Fruit fly (Drosophila melanogaster) whole organism, embryonic: ENCODE results near the gene CG14400.

Experiments used
- Atf3 ChIP-seq: fragments of 200-800 bp; sonication (Bioruptor generic); optimal IDR thresholded peaks from 3 replicates; lab custom pipeline; 2016; ENCODE audit warnings: missing biosample characterization, missing genetic modification characterization
- Atf6 ChIP-seq: fragments of 200-800 bp; sonication (Bioruptor generic); IDR thresholded peaks from 2 replicates; pipeline ENCODE4 v1.3.6; 2022; ENCODE audit warnings: missing biosample characterization, missing genetic modification characterization
- Awh ChIP-seq: fragments of 200-800 bp; sonication (Bioruptor generic); IDR thresholded peaks from 2 replicates; pipeline ENCODE4, ENCODE4 v1.3.6; 2022; ENCODE audit warnings: missing biosample characterization, missing genetic modification characterization
- B-H1 ChIP-seq: fragments of 200-800 bp; sonication (Bioruptor generic); IDR thresholded peaks from 3 replicates; pipeline ENCODE4 v1.3.6; 2022; ENCODE audit warnings: missing biosample characterization, missing genetic modification characterization
- B-H2 ChIP-seq: fragments of 200-800 bp; sonication (Bioruptor generic); optimal IDR thresholded peaks from 2 replicates; lab custom pipeline; 2018; ENCODE audit warnings: missing biosample characterization, mild to moderate bottlenecking, missing genetic modification characterization
- Bteb2 ChIP-seq: fragments of 200-800 bp; sonication (Bioruptor generic); optimal IDR thresholded peaks from 2 replicates; lab custom pipeline; 2016; ENCODE audit warnings: missing biosample characterization, missing genetic modification characterization
- CG10274 ChIP-seq: fragments of 200-800 bp; sonication (Bioruptor generic); optimal IDR thresholded peaks from 3 replicates; lab custom pipeline; 2017; ENCODE audit warnings: missing biosample characterization, mild to moderate bottlenecking, missing genetic modification characterization
- CG10543 ChIP-seq: fragments of 200-800 bp; sonication (Bioruptor generic); optimal IDR thresholded peaks from 3 replicates; lab custom pipeline; 2017; ENCODE audit warnings: missing biosample characterization, mild to moderate bottlenecking, missing genetic modification characterization, moderate library complexity
- CG10959 ChIP-seq: fragments of 200-800 bp; sonication (Bioruptor generic); IDR thresholded peaks from 2 replicates; pipeline ENCODE4 v1.3.6; 2022; ENCODE audit warnings: missing biosample characterization, missing genetic modification characterization
- CG12104 ChIP-seq: fragments of 200-800 bp; sonication (Bioruptor generic); optimal IDR thresholded peaks from 3 replicates; lab custom pipeline; 2016; ENCODE audit warnings: missing biosample characterization, missing genetic modification characterization
- CG13123 ChIP-seq: fragments of 200-800 bp; sonication (Bioruptor generic); optimal IDR thresholded peaks from 2 replicates; lab custom pipeline; 2016; ENCODE audit warnings: missing biosample characterization, missing genetic modification characterization
- CG17359 ChIP-seq: fragments of 200-800 bp; sonication (Bioruptor generic); optimal IDR thresholded peaks from 3 replicates; lab custom pipeline; 2018; ENCODE audit warnings: missing biosample characterization, mild to moderate bottlenecking, missing genetic modification characterization, moderate library complexity
- CG18764 ChIP-seq: fragments of 200-800 bp; sonication (Bioruptor generic); optimal IDR thresholded peaks from 3 replicates; lab custom pipeline; 2016; ENCODE audit warnings: missing biosample characterization, missing genetic modification characterization
- CG2129 ChIP-seq: fragments of 200-800 bp; sonication (Bioruptor generic); IDR thresholded peaks from 2 replicates; pipeline ENCODE4 v1.3.6; 2022; ENCODE audit warnings: missing biosample characterization, missing genetic modification characterization; ENCODE audit not compliant: partially characterized antibody
- CG2678 ChIP-seq: fragments of 200-800 bp; sonication (Bioruptor generic); optimal IDR thresholded peaks from 3 replicates; lab custom pipeline; 2019; ENCODE audit warnings: missing biosample characterization, mild to moderate bottlenecking, missing genetic modification characterization, moderate library complexity
- CG30020 ChIP-seq: fragments of 200-800 bp; optimal IDR thresholded peaks from 2 replicates; lab custom pipeline; 2019; ENCODE audit warnings: missing biosample characterization, mild to moderate bottlenecking, missing genetic modification characterization, moderate library complexity
- CG3065 ChIP-seq: fragments of 200-800 bp; sonication (Bioruptor generic); optimal IDR thresholded peaks from 2 replicates; lab custom pipeline; 2016; ENCODE audit warnings: missing biosample characterization, missing genetic modification characterization
- CG31224 ChIP-seq: fragments of 200-800 bp; sonication (Bioruptor generic); IDR thresholded peaks from 2 replicates; pipeline ENCODE4 v1.3.6; 2022; ENCODE audit warnings: missing biosample characterization, missing genetic modification characterization
- CG42726 ChIP-seq: fragments of 200-800 bp; sonication (Bioruptor generic); IDR thresholded peaks from 2 replicates; pipeline ENCODE4 v1.3.6; 2022; ENCODE audit warnings: missing biosample characterization, missing genetic modification characterization; ENCODE audit not compliant: partially characterized antibody
- CG4854 ChIP-seq: fragments of 200-800 bp; sonication (Bioruptor generic); optimal IDR thresholded peaks from 2 replicates; lab custom pipeline; 2016; ENCODE audit warnings: missing biosample characterization, missing genetic modification characterization, inconsistent platforms
- CG6683 ChIP-seq: fragments of 200-800 bp; sonication (Bioruptor generic); optimal IDR thresholded peaks from 2 replicates; lab custom pipeline; 2017; ENCODE audit warnings: missing biosample characterization, mild to moderate bottlenecking, missing genetic modification characterization, missing genetic modification reagents
- CG6813 ChIP-seq: fragments of 200-800 bp; sonication (Bioruptor generic); optimal IDR thresholded peaks from 2 replicates; lab custom pipeline; 2017; ENCODE audit warnings: missing biosample characterization, missing genetic modification characterization, mild to moderate bottlenecking, moderate library complexity, missing genetic modification reagents
- CG7928 ChIP-seq: fragments of 200-800 bp; sonication (Bioruptor generic); optimal IDR thresholded peaks from 2 replicates; lab custom pipeline; 2017; ENCODE audit warnings: missing biosample characterization, mild to moderate bottlenecking, missing genetic modification characterization
- CG9609 ChIP-seq: fragments of 200-800 bp; sonication (Bioruptor generic); optimal IDR thresholded peaks from 3 replicates; lab custom pipeline; 2016; ENCODE audit warnings: missing biosample characterization, missing genetic modification characterization
- CG9817 ChIP-seq: fragments of 200-800 bp; sonication (Bioruptor generic); optimal IDR thresholded peaks from 2 replicates; lab custom pipeline; 2018; ENCODE audit warnings: missing biosample characterization, mild to moderate bottlenecking, missing genetic modification characterization, moderate library complexity
- CHES-1-like ChIP-seq: fragments of 200-800 bp; sonication (Bioruptor generic); optimal IDR thresholded peaks from 2 replicates; lab custom pipeline; 2016; ENCODE audit warnings: missing biosample characterization, missing genetic modification characterization
- Dip2 ChIP-seq: fragments of 200-800 bp; sonication (Bioruptor generic); IDR thresholded peaks from 2 replicates; pipeline ENCODE4 v1.3.6; 2022; ENCODE audit warnings: missing biosample characterization, missing genetic modification characterization
- H2.0 ChIP-seq: fragments of 200-800 bp; sonication (Bioruptor generic); IDR thresholded peaks from 2 replicates; pipeline ENCODE4 v1.3.6; 2022; ENCODE audit warnings: missing biosample characterization, missing genetic modification characterization
- Hand ChIP-seq: fragments of 200-800 bp; sonication (Bioruptor generic); optimal IDR thresholded peaks from 2 replicates; lab custom pipeline; 2017; ENCODE audit warnings: mild to moderate bottlenecking, missing biosample characterization, missing genetic modification reagents, missing genetic modification characterization
- Hey ChIP-seq: fragments of 200-800 bp; sonication (Bioruptor generic); optimal IDR thresholded peaks from 3 replicates; lab custom pipeline; 2018; ENCODE audit warnings: missing biosample characterization, mild to moderate bottlenecking, missing genetic modification characterization
- MTF-1 ChIP-seq: fragments of 200-800 bp; sonication (Bioruptor generic); optimal IDR thresholded peaks from 2 replicates; lab custom pipeline; 2018; ENCODE audit warnings: missing biosample characterization, mild to moderate bottlenecking, missing genetic modification characterization, borderline replicate concordance
- NC2α ChIP-seq: fragments of 200-800 bp; sonication (Bioruptor generic); optimal IDR thresholded peaks from 2 replicates; lab custom pipeline; 2016; ENCODE audit warnings: missing biosample characterization, missing genetic modification characterization
- Rfx ChIP-seq: fragments of 200-800 bp; sonication (Bioruptor generic); IDR thresholded peaks from 2 replicates; pipeline ENCODE4 v1.3.6; 2022; ENCODE audit warnings: missing biosample characterization, missing genetic modification characterization
- Tbp ChIP-seq: fragments of >200 bp; optimal IDR thresholded peaks from 2 replicates; lab custom pipeline; 2018; ENCODE audit warnings: missing biosample characterization, missing genetic modification characterization
- Trl ChIP-seq, 3 experiments: fragments of >200 bp in 2 of 3; fragments of 200-800 bp in 1 of 3; sonication (Bioruptor generic) in 1 of 3; optimal IDR thresholded peaks; 2 replicates in 1 of 3; 3 replicates in 2 of 3; lab custom pipeline; 2016 to 2017; ENCODE audit warnings: missing biosample characterization in 1 of 3, missing genetic modification characterization in 1 of 3
- crol ChIP-seq: fragments of 200-800 bp; sonication (Bioruptor generic); IDR thresholded peaks from 2 replicates; pipeline ENCODE4 v1.3.6; 2022; ENCODE audit warnings: missing biosample characterization, missing genetic modification characterization
- emc ChIP-seq: fragments of 200-800 bp; sonication (Bioruptor generic); optimal IDR thresholded peaks from 2 replicates; lab custom pipeline; 2016; ENCODE audit warnings: missing biosample characterization, missing genetic modification characterization
- ewg ChIP-seq: fragments of 200-800 bp; sonication (Bioruptor generic); optimal IDR thresholded peaks from 3 replicates; lab custom pipeline; 2017; ENCODE audit warnings: mild to moderate bottlenecking, missing biosample characterization, missing genetic modification reagents, missing genetic modification characterization
- hb ChIP-seq: fragments of 200-800 bp; sonication (Bioruptor generic); IDR thresholded peaks from 3 replicates; pipeline ENCODE4 v1.3.6; 2022; ENCODE audit warnings: missing biosample characterization, missing genetic modification characterization; ENCODE audit not compliant: partially characterized antibody
- hth ChIP-seq: fragments of >200 bp; optimal IDR thresholded peaks from 2 replicates; lab custom pipeline; 2017; ENCODE audit warnings: inconsistent platforms
- inv ChIP-seq: fragments of 200-800 bp; sonication (Bioruptor generic); IDR thresholded peaks from 2 replicates; pipeline ENCODE4 v1.3.6; 2022; ENCODE audit warnings: missing biosample characterization, missing genetic modification characterization; ENCODE audit not compliant: partially characterized antibody
- mam ChIP-seq: fragments of 200-800 bp; sonication (Bioruptor generic); optimal IDR thresholded peaks from 3 replicates; lab custom pipeline; 2016; ENCODE audit warnings: missing biosample characterization, missing genetic modification characterization
- pita ChIP-seq: fragments of 200-800 bp; sonication (Bioruptor generic); optimal IDR thresholded peaks from 2 replicates; lab custom pipeline; 2017; ENCODE audit warnings: missing biosample characterization, mild to moderate bottlenecking, missing genetic modification characterization
- psq ChIP-seq: fragments of 200-800 bp; sonication (Bioruptor generic); optimal IDR thresholded peaks from 2 replicates; lab custom pipeline; 2017; ENCODE audit warnings: missing biosample characterization, missing genetic modification characterization
- pzg ChIP-seq: fragments of 200-800 bp; sonication (Bioruptor generic); optimal IDR thresholded peaks from 3 replicates; lab custom pipeline; 2018; ENCODE audit warnings: missing biosample characterization, mild to moderate bottlenecking, missing genetic modification characterization, moderate library complexity
- run ChIP-seq: fragments of 200-800 bp; sonication (Bioruptor generic); optimal IDR thresholded peaks from 3 replicates; lab custom pipeline; 2018; ENCODE audit warnings: missing biosample characterization, mild to moderate bottlenecking, missing genetic modification characterization
- slou ChIP-seq: fragments of 200-800 bp; sonication (Bioruptor generic); optimal IDR thresholded peaks from 3 replicates; lab custom pipeline; 2016; ENCODE audit warnings: missing biosample characterization, missing genetic modification characterization
- sna ChIP-seq: fragments of 200-800 bp; sonication (Bioruptor generic); IDR thresholded peaks from 2 replicates; pipeline ENCODE4 v1.3.6; 2022; ENCODE audit warnings: missing biosample characterization, missing genetic modification characterization; ENCODE audit not compliant: partially characterized antibody
- tna ChIP-seq: fragments of 200-800 bp; sonication (Bioruptor generic); IDR thresholded peaks from 2 replicates; pipeline ENCODE4 v1.3.6; 2022; ENCODE audit warnings: missing biosample characterization, missing genetic modification characterization; ENCODE audit not compliant: partially characterized antibody

Gene CG14400

dm6 chr2L:20889857-20890606 is 32.3 kb upstream of the CG14400 start (continued):
- TF ChIP-seq B-H2, result no peak
- no peak for TF ChIP-seq Hand (GFP tag; lab: Kevin White, UChicago)
- TF ChIP-seq CG9817 (tag; lab: Kevin White, UChicago), result no peak
- no peak for TF ChIP-seq mam
- TF ChIP-seq NC2α (GFP tag; lab: Kevin White, UChicago), result no peak
- peak; percentile 69; the same call in 1 of the 2 replicates for TF ChIP-seq sna (GFP tag; lab: Robert Waterston, UW)
- TF ChIP-seq CG18764 (GFP tag; lab: Kevin White, UChicago), result no peak
- no peak for TF ChIP-seq CG30020
- no peak for TF ChIP-seq Rfx (GFP tag; lab: Robert Waterston, UW)
- peak; percentile 29; the same call in 1 of the 3 replicates for TF ChIP-seq B-H1 (GFP tag; lab: Robert Waterston, UW)
- no peak; the same call in none of the 2 replicates for TF ChIP-seq Atf6 (GFP tag; lab: Robert Waterston, UW)
- TF ChIP-seq slou, result no peak
- TF ChIP-seq CG4854 (GFP tag; lab: Kevin White, UChicago), result peak; percentile 4
- no peak for TF ChIP-seq CG6813 (GFP tag; lab: Kevin White, UChicago)
- no peak for TF ChIP-seq Tbp (GFP tag; lab: Kevin White, UChicago)
- TF ChIP-seq CG13123 (GFP tag; lab: Kevin White, UChicago), result no peak
- TF ChIP-seq psq (GFP tag; lab: Kevin White, UChicago), result no peak
- no peak for TF ChIP-seq CG10959 (GFP tag; lab: Robert Waterston, UW)
- TF ChIP-seq Awh (GFP tag; lab: Robert Waterston, UW), result peak; percentile 25
- TF ChIP-seq ewg (GFP tag; lab: Kevin White, UChicago), result peak; percentile 6
- TF ChIP-seq pzg (GFP tag; lab: Kevin White, UChicago), result no peak
- no peak for TF ChIP-seq pita (GFP tag; lab: Kevin White, UChicago)
- TF ChIP-seq hth (lab: Kevin White, UChicago), result no peak
- peak; percentile 55 for TF ChIP-seq run (tag; lab: Kevin White, UChicago)
- no peak for TF ChIP-seq CG9609 (GFP tag; lab: Kevin White, UChicago)
- peak; percentile 37 for TF ChIP-seq CG2678 (tag; lab: Kevin White, UChicago)
- no peak for TF ChIP-seq Dip2 (GFP tag; lab: Robert Waterston, UW)
- TF ChIP-seq CHES-1-like (GFP tag; lab: Kevin White, UChicago), result no peak
- TF ChIP-seq CG7928 (GFP tag; lab: Kevin White, UChicago), result no peak
- TF ChIP-seq CG10274 (GFP tag; lab: Kevin White, UChicago), result no peak
- TF ChIP-seq CG31224 (GFP tag; lab: Robert Waterston, UW), result 0 out of 2 replicates have a peak, but pooled peaks have one; percentile 11
- TF ChIP-seq CG6683 (GFP tag; lab: Kevin White, UChicago), result no peak
- TF ChIP-seq CG17359 (tag; lab: Kevin White, UChicago), result peak; percentile 53
- TF ChIP-seq Bteb2 (GFP tag; lab: Kevin White, UChicago), result no peak
- no peak for TF ChIP-seq CG10543
- no peak for TF ChIP-seq tna (GFP tag; lab: Robert Waterston, UW)
- no peak for TF ChIP-seq H2.0
- no peak for TF ChIP-seq CG3065 (GFP tag; lab: Kevin White, UChicago)
- TF ChIP-seq CG2129, result no peak
- TF ChIP-seq inv, result no peak
- TF ChIP-seq MTF-1 (GFP tag; lab: Kevin White, UChicago), result no peak
- TF ChIP-seq emc (GFP tag; lab: Kevin White, UChicago), result no peak
- TF ChIP-seq CG42726, result no peak
- no peak for TF ChIP-seq hb (GFP tag; lab: Robert Waterston, UW)
- TF ChIP-seq CG12104, result no peak
- TF ChIP-seq Hey (tag; lab: Kevin White, UChicago), result no peak
- peak; percentile 68 to 78 for TF ChIP-seq Trl (optimal IDR thresholded peaks at IDR 0.05; lab: Kevin White, UChicago)
- TF ChIP-seq Trl (GFP tag; optimal IDR thresholded peaks at IDR 0.05; lab: Kevin White, UChicago), result no peak
- TF ChIP-seq crol, result no peak; the same call in 1 of the 2 replicates
- TF ChIP-seq Atf3 (GFP tag; lab: Kevin White, UChicago), result peak; percentile 4
